Worm (Caenorhabditis elegans) whole organism, late embryonic: Measurements from ENCODE around the gene R10E9.3.

Source experiments
- F13H6.1 ChIP-seq: sonication (generic microtip); optimal IDR thresholded peaks from 2 replicates; lab custom pipeline; 2016; ENCODE audit warnings: missing genetic modification characterization, missing compliant biosample characterization
- K02D7.2 ChIP-seq: sonication (generic microtip); optimal IDR thresholded peaks from 2 replicates; lab custom pipeline; 2017; ENCODE audit warnings: mild to moderate bottlenecking, missing genetic modification characterization, missing compliant biosample characterization
- T23F11.4 ChIP-seq: fragments of 200-800 bp; sonication (Bioruptor generic); optimal IDR thresholded peaks from 2 replicates; lab custom pipeline; 2018; ENCODE audit warnings: mild to moderate bottlenecking, missing genetic modification characterization, missing compliant biosample characterization
- Y22D7AL.16 ChIP-seq: sonication (generic microtip); optimal IDR thresholded peaks from 2 replicates; lab custom pipeline; 2016; ENCODE audit warnings: missing genetic modification characterization, missing compliant biosample characterization
- ahr-1 ChIP-seq: sonication (generic microtip); optimal IDR thresholded peaks from 2 replicates; lab custom pipeline; 2016; ENCODE audit warnings: missing genetic modification characterization, missing compliant biosample characterization
- ceh-14 ChIP-seq: sonication (generic microtip); optimal IDR thresholded peaks from 2 replicates; lab custom pipeline; 2016; ENCODE audit warnings: missing genotype, missing genetic modification characterization, missing compliant biosample characterization
- ceh-18 ChIP-seq: sonication (generic microtip); optimal IDR thresholded peaks from 2 replicates; lab custom pipeline; 2016; ENCODE audit warnings: missing genetic modification characterization, missing compliant biosample characterization
- ceh-19 ChIP-seq: fragments of 200-800 bp; sonication (Bioruptor generic); optimal IDR thresholded peaks from 2 replicates; lab custom pipeline; 2018; ENCODE audit warnings: mild to moderate bottlenecking, missing genetic modification characterization, missing compliant biosample characterization
- ceh-22 ChIP-seq: sonication (generic microtip); optimal IDR thresholded peaks from 2 replicates; lab custom pipeline; 2017; ENCODE audit warnings: missing biosample characterization, missing genetic modification characterization
- ceh-31 ChIP-seq: sonication (generic microtip); optimal IDR thresholded peaks from 2 replicates; lab custom pipeline; 2016; ENCODE audit warnings: missing genetic modification characterization, missing compliant biosample characterization
- ceh-34 ChIP-seq: sonication (generic microtip); optimal IDR thresholded peaks from 2 replicates; lab custom pipeline; 2016; ENCODE audit warnings: mild to moderate bottlenecking, missing genetic modification characterization, missing compliant biosample characterization
- ceh-45 ChIP-seq: fragments of 200-800 bp; sonication (Bioruptor generic); IDR thresholded peaks from 2 replicates; pipeline ENCODE4 v1.3.6; 2022; ENCODE audit warnings: missing genetic modification reagents, missing genetic modification characterization, missing compliant biosample characterization
- elt-2 ChIP-seq: sonication (generic microtip); optimal IDR thresholded peaks from 2 replicates; lab custom pipeline; 2016; ENCODE audit warnings: missing genetic modification reagents, missing genetic modification characterization, missing compliant biosample characterization
- elt-4 ChIP-seq: sonication (generic microtip); optimal IDR thresholded peaks from 2 replicates; lab custom pipeline; 2016; ENCODE audit warnings: missing genetic modification characterization, missing compliant biosample characterization
- ets-4 ChIP-seq: sonication (generic microtip); optimal IDR thresholded peaks from 2 replicates; lab custom pipeline; 2016; ENCODE audit warnings: missing genetic modification characterization, missing compliant biosample characterization
- eyg-1 ChIP-seq: sonication (generic microtip); optimal IDR thresholded peaks from 2 replicates; lab custom pipeline; 2016; ENCODE audit warnings: missing genotype, missing genetic modification characterization, missing compliant biosample characterization
- gmeb-2 ChIP-seq: sonication (generic microtip); optimal IDR thresholded peaks from 2 replicates; lab custom pipeline; 2016; ENCODE audit warnings: missing genetic modification characterization, inconsistent platforms, missing compliant biosample characterization
- hlh-13 ChIP-seq: fragments of 200-800 bp; sonication (Bioruptor generic); optimal IDR thresholded peaks from 2 replicates; lab custom pipeline; 2018; ENCODE audit warnings: mild to moderate bottlenecking, missing genetic modification characterization, missing compliant biosample characterization
- hlh-15 ChIP-seq: sonication (generic microtip); optimal IDR thresholded peaks from 2 replicates; lab custom pipeline; 2016; ENCODE audit warnings: missing genetic modification characterization, missing compliant biosample characterization
- hlh-30 ChIP-seq: sonication (generic microtip); optimal IDR thresholded peaks from 2 replicates; lab custom pipeline; 2017; ENCODE audit warnings: antibody characterized with exemption, missing genetic modification characterization, missing compliant biosample characterization; ENCODE audit not compliant: insufficient read depth
- hlh-8 ChIP-seq: sonication (generic microtip); optimal IDR thresholded peaks from 2 replicates; lab custom pipeline; 2016; ENCODE audit warnings: missing genotype, missing genetic modification characterization, missing compliant biosample characterization
- lim-6 ChIP-seq: sonication (generic microtip); optimal IDR thresholded peaks from 2 replicates; lab custom pipeline; 2016; ENCODE audit warnings: missing genetic modification characterization, missing compliant biosample characterization
- mec-3 ChIP-seq: sonication (generic microtip); optimal IDR thresholded peaks from 2 replicates; lab custom pipeline; 2016; ENCODE audit warnings: borderline replicate concordance, missing genetic modification characterization, missing compliant biosample characterization
- nfya-1 ChIP-seq: sonication (generic microtip); optimal IDR thresholded peaks from 2 replicates; lab custom pipeline; 2017; ENCODE audit warnings: missing genetic modification characterization, mild to moderate bottlenecking, missing compliant biosample characterization, antibody characterized with exemption, moderate library complexity
- nhr-232 ChIP-seq: sonication (generic microtip); optimal IDR thresholded peaks from 2 replicates; lab custom pipeline; 2016; ENCODE audit warnings: missing genetic modification characterization, missing compliant biosample characterization
- npax-4 ChIP-seq: sonication (generic microtip); optimal IDR thresholded peaks from 2 replicates; lab custom pipeline; 2016; ENCODE audit warnings: missing genetic modification characterization, missing compliant biosample characterization
- pag-3 ChIP-seq: sonication (generic microtip); optimal IDR thresholded peaks from 2 replicates; lab custom pipeline; 2016; ENCODE audit warnings: missing compliant biosample characterization, missing genetic modification characterization, borderline replicate concordance
- pat-9 ChIP-seq: fragments of 200-800 bp; sonication (Bioruptor generic); optimal IDR thresholded peaks from 2 replicates; lab custom pipeline; 2018; ENCODE audit warnings: mild to moderate bottlenecking, missing genetic modification characterization, moderate library complexity, missing compliant biosample characterization
- pax-1 ChIP-seq: fragments of 150-350 bp; optimal IDR thresholded peaks from 2 replicates; lab custom pipeline; 2014; ENCODE audit warnings: missing biosample characterization, missing genetic modification characterization
- pha-2 ChIP-seq: sonication (generic microtip); optimal IDR thresholded peaks from 2 replicates; lab custom pipeline; 2017; ENCODE audit warnings: mild to moderate bottlenecking, missing genetic modification characterization, missing compliant biosample characterization
- pqm-1 ChIP-seq: sonication (generic microtip); optimal IDR thresholded peaks from 2 replicates; lab custom pipeline; 2016; ENCODE audit warnings: missing genetic modification characterization, missing compliant biosample characterization
- ref-2 ChIP-seq: sonication (generic microtip); optimal IDR thresholded peaks from 2 replicates; lab custom pipeline; 2016; ENCODE audit warnings: missing genetic modification characterization, missing compliant biosample characterization
- rnt-1 ChIP-seq: sonication (generic microtip); optimal IDR thresholded peaks from 2 replicates; lab custom pipeline; 2016; ENCODE audit warnings: missing genetic modification characterization, missing compliant biosample characterization
- sdc-2 ChIP-seq: sonication (generic microtip); optimal IDR thresholded peaks from 2 replicates; lab custom pipeline; 2016; ENCODE audit warnings: missing genotype, missing genetic modification characterization, missing compliant biosample characterization
- sox-4 ChIP-seq: sonication (generic microtip); optimal IDR thresholded peaks from 2 replicates; lab custom pipeline; 2017; ENCODE audit warnings: mild to moderate bottlenecking, missing genetic modification characterization, inconsistent platforms, missing compliant biosample characterization
- tbx-2 ChIP-seq: sonication (generic microtip); optimal IDR thresholded peaks from 2 replicates; lab custom pipeline; 2016; ENCODE audit warnings: missing genetic modification characterization, missing compliant biosample characterization
- tbx-7 ChIP-seq: sonication (generic microtip); optimal IDR thresholded peaks from 2 replicates; lab custom pipeline; 2016; ENCODE audit warnings: missing genotype, missing genetic modification characterization, missing compliant biosample characterization
- ttx-3 ChIP-seq: sonication (generic microtip); optimal IDR thresholded peaks from 2 replicates; lab custom pipeline; 2016; ENCODE audit warnings: missing genetic modification reagents, missing genetic modification characterization, missing compliant biosample characterization
- unc-3 ChIP-seq, 2 experiments: fragments of 200-800 bp in 1 of 2; sonication (Bioruptor generic) in 1 of 2; sonication (generic microtip) in 1 of 2; conservative IDR thresholded peaks in 1 of 2; optimal IDR thresholded peaks in 1 of 2; 2 replicates each; pipeline versions ENCODE4 v1.3.6 to Lab custom; 2016 to 2022; ENCODE audit warnings: missing compliant biosample characterization in 2 of 2, missing genetic modification characterization in 2 of 2, missing genetic modification reagents in 1 of 2
- unc-42 ChIP-seq: sonication (generic microtip); optimal IDR thresholded peaks from 2 replicates; lab custom pipeline; 2016; ENCODE audit warnings: missing genotype, missing genetic modification characterization, missing compliant biosample characterization
- unc-86 ChIP-seq: sonication (generic microtip); optimal IDR thresholded peaks from 2 replicates; lab custom pipeline; 2016; ENCODE audit warnings: missing genetic modification characterization, missing compliant biosample characterization
- zip-5 ChIP-seq: sonication (generic microtip); optimal IDR thresholded peaks from 2 replicates; lab custom pipeline; 2016; ENCODE audit warnings: missing genetic modification characterization, missing compliant biosample characterization
- ztf-16 ChIP-seq: sonication (generic microtip); optimal IDR thresholded peaks from 2 replicates; lab custom pipeline; 2017; ENCODE audit warnings: missing genetic modification characterization, missing compliant biosample characterization

R10E9.3 gene

ce11 chrIII:3966143-3966542 lies 6.1 kb downstream of the R10E9.3 start:
- TF ChIP-seq lim-6 (tag; lab: Kevin White, UChicago) (no peak), hlh-15 (tag; lab: Kevin White, UChicago) (no peak), npax-4 (tag; lab: Kevin White, UChicago) (no peak), pat-9 (tag; lab: Kevin White, UChicago) (no peak), ref-2 (tag; lab: Kevin White, UChicago) (no peak), hlh-8 (tag; lab: Kevin White, UChicago) (no peak), ceh-31 (no peak), Y22D7AL.16 (tag; lab: Kevin White, UChicago) (no peak), ceh-45 (no peak), K02D7.2 (tag; lab: Kevin White, UChicago) (no peak), sdc-2 (tag; lab: Kevin White, UChicago) (no peak), ztf-16 (tag; lab: Kevin White, UChicago) (no peak)

ce11 chrIII:3969133-3969532 lies 9.1 kb downstream of the R10E9.3 start:
- no peak for TF ChIP-seq ceh-34 (tag; lab: Kevin White, UChicago)
- TF ChIP-seq rnt-1 (tag; lab: Kevin White, UChicago), result no peak
- TF ChIP-seq ttx-3 (tag; lab: Kevin White, UChicago), result no peak

ce11 chrIII:3970395-3970794 lies 10.4 kb downstream of the R10E9.3 start:
- peak; percentile 89 for TF ChIP-seq unc-42 (tag; lab: Kevin White, UChicago)
- no peak for TF ChIP-seq tbx-2 (tag; lab: Kevin White, UChicago)
- no peak for TF ChIP-seq ets-4 (tag; lab: Kevin White, UChicago)
- no peak for TF ChIP-seq ceh-45
- TF ChIP-seq ceh-22, result no peak
- TF ChIP-seq elt-4 (tag; lab: Kevin White, UChicago), result no peak
- no peak for TF ChIP-seq sdc-2 (tag; lab: Kevin White, UChicago)

ce11 chrIII:3972687-3973086 lies 12.7 kb downstream of the R10E9.3 start, which contains the start of gene R10E9.4:
Gene R10E9.4 (minus strand): TSS chrIII:3972787.
- TF ChIP-seq Y22D7AL.16 (tag; lab: Kevin White, UChicago) (no peak), mec-3 (tag; lab: Kevin White, UChicago) (no peak), nhr-232 (no peak), hlh-13 (GFP tag; lab: Kevin White, UChicago) (no peak), ets-4 (tag; lab: Kevin White, UChicago) (no peak), ceh-18 (no peak), pax-1 (tag; lab: Kevin White, UChicago) (no peak), F13H6.1 (no peak)
- TF ChIP-seq, all 69 proteins: peak for 0

- TF ChIP-seq elt-2 (no peak), sox-4 (no peak), tbx-7 (tag; lab: Kevin White, UChicago) (no peak), tbx-2 (tag; lab: Kevin White, UChicago) (no peak), nfya-1 (tag; lab: Kevin White, UChicago) (peak; percentile 79), hlh-30 (tag; lab: Kevin White, UChicago) (no peak)
Observed at ce11 chrIII:3974503-3974902, 14.5 kb downstream of the R10E9.3 start.

- TF ChIP-seq ceh-45, result no peak
- TF ChIP-seq ahr-1, result no peak
- no peak for TF ChIP-seq pqm-1 (tag; lab: Kevin White, UChicago)
- no peak for TF ChIP-seq gmeb-2 (tag; lab: Kevin White, UChicago)
- no peak for TF ChIP-seq ceh-19
- no peak for TF ChIP-seq pha-2 (tag; lab: Kevin White, UChicago)
- no peak for TF ChIP-seq ceh-14
- no peak for TF ChIP-seq sdc-2 (tag; lab: Kevin White, UChicago)
- no peak for TF ChIP-seq sox-4
- no peak for TF ChIP-seq T23F11.4 (GFP tag; lab: Kevin White, UChicago)
- TF ChIP-seq pag-3, result no peak
- TF ChIP-seq mec-3 (tag; lab: Kevin White, UChicago), result no peak
- TF ChIP-seq unc-3 (GFP tag; conservative IDR thresholded peaks at IDR 0.05; lab: Robert Waterston, UW), result no peak
- no peak for TF ChIP-seq unc-3 (tag; optimal IDR thresholded peaks at IDR 0.05; lab: Kevin White, UChicago)
- no peak for TF ChIP-seq unc-86 (tag; lab: Kevin White, UChicago)
- no peak for TF ChIP-seq zip-5 (tag; lab: Kevin White, UChicago)
- no peak for TF ChIP-seq unc-42 (tag; lab: Kevin White, UChicago)
- TF ChIP-seq eyg-1 (tag; lab: Kevin White, UChicago), result no peak
- no peak for TF ChIP-seq ref-2 (tag; lab: Kevin White, UChicago)
Observed at ce11 chrIII:3975008-3975407, 15.0 kb downstream of the R10E9.3 start.
